Worm (Caenorhabditis elegans) whole organism, mixed stage, embryonic: ENCODE measurements around the gene srg-21.
"Not testable (repeated sequence)": the region's sequence is repeated elsewhere in the genome, so short reads cannot be mapped to it uniquely, and the experiment has no call there.

ENCODE experiments used
- blmp-1 ChIP-seq: fragments of 150-350 bp; optimal IDR thresholded peaks from 2 replicates; lab custom pipeline; 2014; ENCODE audit warnings: missing biosample characterization, missing genetic modification characterization
- ceh-43 ChIP-seq: fragments of 200-800 bp; sonication (Bioruptor generic); optimal IDR thresholded peaks from 2 replicates; lab custom pipeline; 2018; ENCODE audit warnings: mild to moderate bottlenecking, missing genetic modification characterization, moderate library complexity, missing compliant biosample characterization
- ceh-83 ChIP-seq: fragments of 200-800 bp; sonication (Bioruptor generic); optimal IDR thresholded peaks from 2 replicates; lab custom pipeline; 2018; ENCODE audit warnings: mild to moderate bottlenecking, missing genetic modification characterization, missing compliant biosample characterization
- ces-1 ChIP-seq: fragments of 150-350 bp; optimal IDR thresholded peaks from 2 replicates; lab custom pipeline; 2014; ENCODE audit warnings: missing biosample characterization, missing genetic modification reagents, missing genetic modification characterization
- cnd-1 ChIP-seq: fragments of 200-800 bp; sonication (Bioruptor generic); optimal IDR thresholded peaks from 2 replicates; lab custom pipeline; 2018; ENCODE audit warnings: mild to moderate bottlenecking, missing genetic modification characterization, missing compliant biosample characterization
- drap-1 ChIP-seq: fragments of 200-800 bp; sonication (Bioruptor generic); optimal IDR thresholded peaks from 3 replicates; lab custom pipeline; 2018; ENCODE audit warnings: mild to moderate bottlenecking, missing genetic modification characterization, missing compliant biosample characterization
- elt-1 ChIP-seq: sonication (generic microtip); optimal IDR thresholded peaks from 2 replicates; lab custom pipeline; 2017; ENCODE audit warnings: missing genetic modification characterization, mild to moderate bottlenecking, missing compliant biosample characterization, antibody characterized with exemption, moderate library complexity, borderline replicate concordance; ENCODE audit not compliant: insufficient read depth
- elt-3 ChIP-seq: fragments of 150-350 bp; optimal IDR thresholded peaks from 2 replicates; lab custom pipeline; 2014; ENCODE audit warnings: missing biosample characterization, missing genetic modification characterization
- flh-1 ChIP-seq: fragments of 200-800 bp; sonication (Bioruptor generic); optimal IDR thresholded peaks from 2 replicates; lab custom pipeline; 2018; ENCODE audit warnings: mild to moderate bottlenecking, missing genetic modification characterization, moderate library complexity, missing compliant biosample characterization
- ham-2 ChIP-seq: fragments of 200-800 bp; sonication (Bioruptor generic); optimal IDR thresholded peaks from 2 replicates; lab custom pipeline; 2018; ENCODE audit warnings: mild to moderate bottlenecking, missing genetic modification characterization, missing compliant biosample characterization
- lin-13 ChIP-seq: fragments of 150-350 bp; optimal IDR thresholded peaks from 2 replicates; lab custom pipeline; 2014; ENCODE audit warnings: missing biosample characterization, missing genetic modification characterization
- lin-32 ChIP-seq: fragments of 200-800 bp; sonication (Bioruptor generic); optimal IDR thresholded peaks from 2 replicates; lab custom pipeline; 2018; ENCODE audit warnings: mild to moderate bottlenecking, missing genetic modification characterization, missing compliant biosample characterization
- mab-5 ChIP-seq: fragments of 150-350 bp; optimal IDR thresholded peaks from 2 replicates; lab custom pipeline; 2014; ENCODE audit warnings: missing biosample characterization, missing genetic modification characterization
- mep-1 ChIP-seq: fragments of 150-350 bp; optimal IDR thresholded peaks from 2 replicates; lab custom pipeline; 2017; ENCODE audit warnings: missing biosample characterization, missing genetic modification reagents, missing genetic modification characterization, inconsistent platforms
- mls-2 ChIP-seq: sonication (generic microtip); optimal IDR thresholded peaks from 2 replicates; lab custom pipeline; 2016; ENCODE audit warnings: mild to moderate bottlenecking, missing genetic modification characterization, moderate library complexity, missing compliant biosample characterization
- nhr-12 ChIP-seq: fragments of 150-350 bp; optimal IDR thresholded peaks from 2 replicates; lab custom pipeline; 2014; ENCODE audit warnings: missing biosample characterization, missing genetic modification characterization
- nhr-2 ChIP-seq: fragments of 150-350 bp; optimal IDR thresholded peaks from 2 replicates; lab custom pipeline; 2014; ENCODE audit warnings: missing biosample characterization, missing genetic modification characterization
- nhr-237 ChIP-seq: fragments of 150-350 bp; optimal IDR thresholded peaks from 2 replicates; lab custom pipeline; 2014; ENCODE audit warnings: missing biosample characterization, missing genetic modification characterization
- nhr-28 ChIP-seq: fragments of 150-350 bp; optimal IDR thresholded peaks from 2 replicates; lab custom pipeline; 2014; ENCODE audit warnings: missing biosample characterization, missing genetic modification characterization
- nhr-76 ChIP-seq: sonication (generic microtip); optimal IDR thresholded peaks from 2 replicates; lab custom pipeline; 2017; ENCODE audit warnings: missing biosample characterization, missing genetic modification characterization
- pha-4 ChIP-seq: fragments of 150-350 bp; optimal IDR thresholded peaks from 2 replicates; lab custom pipeline; 2018; ENCODE audit warnings: missing biosample characterization, missing genetic modification reagents, missing genetic modification characterization
- sem-2 ChIP-seq: fragments of 200-800 bp; sonication (Bioruptor generic); optimal IDR thresholded peaks from 2 replicates; lab custom pipeline; 2018; ENCODE audit warnings: mild to moderate bottlenecking, missing genetic modification characterization, missing compliant biosample characterization
- snpc-4 ChIP-seq: fragments of 150-350 bp; optimal IDR thresholded peaks from 2 replicates; lab custom pipeline; 2014; ENCODE audit warnings: missing biosample characterization, missing genetic modification characterization
- sptf-1 ChIP-seq: sonication (generic microtip); optimal IDR thresholded peaks from 2 replicates; lab custom pipeline; 2017; ENCODE audit warnings: mild to moderate bottlenecking, missing genetic modification characterization, moderate library complexity, missing compliant biosample characterization
- tbx-8 ChIP-seq: fragments of 200-800 bp; sonication (Bioruptor generic); optimal IDR thresholded peaks from 2 replicates; lab custom pipeline; 2018; ENCODE audit warnings: mild to moderate bottlenecking, missing genetic modification characterization, moderate library complexity, missing compliant biosample characterization
- unc-120 ChIP-seq: sonication (generic microtip); optimal IDR thresholded peaks from 2 replicates; lab custom pipeline; 2017; ENCODE audit warnings: missing genetic modification characterization, missing compliant biosample characterization; ENCODE audit not compliant: poor library complexity, severe bottlenecking
- unc-39 ChIP-seq: fragments of 150-350 bp; optimal IDR thresholded peaks from 2 replicates; lab custom pipeline; 2014; ENCODE audit warnings: missing biosample characterization, missing genetic modification characterization
- zip-8 ChIP-seq: fragments of 150-350 bp; optimal IDR thresholded peaks from 2 replicates; lab custom pipeline; 2014; ENCODE audit warnings: missing biosample characterization, missing genetic modification characterization
- ztf-11 ChIP-seq: fragments of 150-350 bp; optimal IDR thresholded peaks from 2 replicates; lab custom pipeline; 2014; ENCODE audit warnings: missing biosample characterization, missing genetic modification characterization

The srg-21 gene

ce11 chrII:3091268-3091667, at the start of gene srg-21:
TSS of gene srg-21 (minus strand) at chrII:3091368.
- TF ChIP-seq ham-2 (GFP tag; lab: Kevin White, UChicago) (no peak), sem-2 (GFP tag; lab: Kevin White, UChicago) (no peak), blmp-1 (tag; lab: Kevin White, UChicago) (no peak), nhr-28 (no peak), nhr-237 (tag; lab: Kevin White, UChicago) (no peak), snpc-4 (tag; lab: Kevin White, UChicago) (no peak), ceh-83 (GFP tag; lab: Kevin White, UChicago) (no peak), elt-1 (tag; lab: Kevin White, UChicago) (no peak), sptf-1 (tag; lab: Kevin White, UChicago) (no peak), unc-39 (tag; lab: Kevin White, UChicago) (no peak), mep-1 (tag; lab: Kevin White, UChicago) (no peak), cnd-1 (tag; lab: Kevin White, UChicago) (no peak)

- TF ChIP-seq nhr-76: no peak
- TF ChIP-seq lin-13 (tag; lab: Kevin White, UChicago): no peak
- no peak for TF ChIP-seq snpc-4 (tag; lab: Kevin White, UChicago)
- no peak for TF ChIP-seq sem-2 (GFP tag; lab: Kevin White, UChicago)
- no peak for TF ChIP-seq tbx-8 (GFP tag; lab: Kevin White, UChicago)
- no peak for TF ChIP-seq ces-1
- no peak for TF ChIP-seq mab-5 (tag; lab: Kevin White, UChicago)
- TF ChIP-seq unc-120: no peak
- TF ChIP-seq nhr-2 (tag; lab: Kevin White, UChicago): no peak
- no peak for TF ChIP-seq ceh-83 (GFP tag; lab: Kevin White, UChicago)
- TF ChIP-seq elt-3 (tag; lab: Kevin White, UChicago): no peak
- no peak for TF ChIP-seq cnd-1 (tag; lab: Kevin White, UChicago)
- no peak for TF ChIP-seq elt-1 (tag; lab: Kevin White, UChicago)
- TF ChIP-seq mls-2 (tag; lab: Kevin White, UChicago): no peak
- no peak for TF ChIP-seq pha-4
- TF ChIP-seq drap-1: no peak
- no peak for TF ChIP-seq nhr-28
- no peak for TF ChIP-seq ztf-11 (tag; lab: Kevin White, UChicago)
- no peak for TF ChIP-seq ceh-43
Measured at ce11 chrII:3137804-3138203, 46.6 kb upstream of the srg-21 start, which contains the start of gene sri-54. TSS of gene sri-54 (minus strand) at chrII:3137904.

- TF ChIP-seq nhr-12 (tag; lab: Kevin White, UChicago) (no peak), ham-2 (GFP tag; lab: Kevin White, UChicago) (no peak), zip-8 (no peak), blmp-1 (tag; lab: Kevin White, UChicago) (no peak), mls-2 (tag; lab: Kevin White, UChicago) (no peak), elt-1 (tag; lab: Kevin White, UChicago) (no peak), mab-5 (tag; lab: Kevin White, UChicago) (no peak)
Measured at ce11 chrII:3135293-3135692, 44.1 kb upstream of the srg-21 start.

- TF ChIP-seq cnd-1 (tag; lab: Kevin White, UChicago) (no peak), mls-2 (tag; lab: Kevin White, UChicago) (no peak)
Measured at ce11 chrII:3129007-3129406, 37.8 kb upstream of the srg-21 start, which contains the start of gene chil-24. TSS of gene chil-24 (plus strand) at chrII:3129162.

- not testable (repeated sequence) for TF ChIP-seq blmp-1, sptf-1, cnd-1 (tag; lab: Kevin White, UChicago)
Measured at ce11 chrII:3126741-3127140, 35.6 kb upstream of the srg-21 start, which contains the start of gene ins-31. TSS of gene ins-31 (plus strand) at chrII:3127041.

ce11 chrII:3126341-3126740, 35.2 kb upstream of the srg-21 start, which contains the start of gene ins-19:
TSS of gene ins-19 (minus strand) at chrII:3126441.
- TF ChIP-seq pha-4: no peak
- TF ChIP-seq cnd-1 (tag; lab: Kevin White, UChicago): no peak
- no peak for TF ChIP-seq flh-1 (GFP tag; lab: Kevin White, UChicago)
- no peak for TF ChIP-seq zip-8
- no peak for TF ChIP-seq nhr-28
- TF ChIP-seq mab-5 (tag; lab: Kevin White, UChicago): no peak
- no peak for TF ChIP-seq ceh-83 (GFP tag; lab: Kevin White, UChicago)
- no peak for TF ChIP-seq lin-32 (GFP tag; lab: Kevin White, UChicago)
- no peak for TF ChIP-seq snpc-4 (tag; lab: Kevin White, UChicago)
- TF ChIP-seq blmp-1 (tag; lab: Kevin White, UChicago): no peak
- TF ChIP-seq ztf-11 (tag; lab: Kevin White, UChicago): no peak
